Worm (Caenorhabditis elegans) whole organism, dauer: Measurements from ENCODE around the gene clx-1.

Source experiments
- unc-62 ChIP-seq: sonication (generic microtip); optimal IDR thresholded peaks from 2 replicates; lab custom pipeline; 2017; ENCODE audit warnings: missing biosample characterization, missing genetic modification reagents, missing genetic modification characterization

Gene clx-1

DNA sequence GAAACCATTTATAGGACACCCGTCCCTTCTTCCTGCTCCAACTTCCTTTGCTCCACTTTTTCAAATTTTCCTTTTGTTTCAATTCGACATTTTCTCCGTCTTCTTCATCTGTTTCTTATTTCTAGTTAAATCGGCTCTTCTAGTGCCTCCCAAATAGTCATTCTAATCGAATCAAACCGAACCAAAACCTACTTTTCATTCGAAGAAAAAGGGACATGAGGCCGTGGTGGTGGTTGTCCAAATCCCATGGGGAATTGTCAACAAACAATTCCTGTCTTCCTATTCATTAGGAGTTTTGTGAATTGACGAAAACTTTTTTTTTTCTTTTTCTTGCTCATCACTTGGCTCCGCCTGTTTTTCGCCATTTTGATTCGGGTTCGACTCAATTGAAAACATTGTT lies 2.2 kb downstream of the clx-1 start:
- no peak for TF ChIP-seq unc-62 (GFP tag; lab: Kevin White, UChicago)

DNA sequence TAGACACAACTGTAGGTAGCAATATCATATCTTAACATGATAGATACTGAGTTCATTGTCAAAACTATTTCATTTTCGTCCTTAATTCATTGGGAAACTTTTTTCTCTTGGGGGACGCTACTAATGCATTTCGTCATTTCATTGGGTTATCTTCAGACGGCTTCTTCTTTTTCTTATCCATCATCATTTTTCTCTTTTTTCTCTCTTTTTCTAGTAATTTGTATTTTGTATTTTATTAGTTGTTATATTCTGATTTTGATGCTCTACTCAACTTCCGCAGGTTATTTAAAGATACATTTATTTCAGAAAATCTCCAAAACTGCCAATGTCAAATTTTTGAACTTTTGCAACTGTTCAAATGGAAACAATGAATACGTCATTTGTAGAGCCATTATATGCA lies 9.1 kb downstream of the clx-1 start, which contains the start of gene npr-35:
Gene npr-35, plus strand, starts transcription at position 301 of the 400 bp plus-strand sequence.
- TF ChIP-seq unc-62 (GFP tag; lab: Kevin White, UChicago): no peak

DNA sequence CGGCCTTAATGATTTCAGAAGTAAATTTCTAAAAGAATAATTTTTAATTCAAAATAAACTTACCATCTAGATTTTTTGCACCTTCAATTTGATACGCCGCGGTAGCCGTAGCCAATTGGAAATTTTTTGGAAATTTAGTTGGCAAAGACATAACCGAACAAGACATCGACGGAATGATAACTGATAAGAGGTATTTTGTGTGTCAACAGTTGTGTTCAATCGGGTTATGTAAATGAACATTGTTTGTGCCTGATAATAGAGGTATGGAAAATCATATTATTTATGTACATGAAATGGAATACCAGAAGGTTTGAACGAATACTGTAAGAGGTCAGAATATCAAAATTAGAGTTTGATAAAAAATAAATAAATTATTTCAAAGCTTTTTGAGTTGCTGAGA lies 13.4 kb downstream of the clx-1 start, which contains the start of gene klo-1:
Gene klo-1, minus strand, starts transcription at position 388 of the 400 bp plus-strand sequence.
- TF ChIP-seq unc-62 (GFP tag; lab: Kevin White, UChicago): no peak

DNA sequence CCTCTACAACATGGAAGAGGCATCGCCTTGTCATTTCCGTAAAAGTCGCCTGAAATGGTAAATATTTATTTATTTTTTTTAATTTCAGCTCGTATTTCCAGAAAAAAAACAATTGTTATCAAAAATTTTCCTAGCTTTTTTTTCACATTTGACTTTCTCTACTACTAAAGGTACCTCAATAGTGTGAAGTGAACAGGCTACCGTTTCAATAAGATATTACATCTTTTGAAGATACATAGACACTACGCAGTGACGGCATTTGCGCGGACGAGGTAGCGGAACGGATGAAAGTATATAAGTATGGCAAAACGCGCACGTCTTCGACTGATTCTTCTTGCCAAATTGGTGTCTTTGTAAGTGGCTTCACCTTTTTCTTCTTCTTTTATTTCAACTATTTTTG lies 18.7 kb downstream of the clx-1 start, which contains the start of gene col-14:
Gene col-14, plus strand, starts transcription at position 301 of the 400 bp plus-strand sequence.
- TF ChIP-seq unc-62 (GFP tag; lab: Kevin White, UChicago): no peak

DNA sequence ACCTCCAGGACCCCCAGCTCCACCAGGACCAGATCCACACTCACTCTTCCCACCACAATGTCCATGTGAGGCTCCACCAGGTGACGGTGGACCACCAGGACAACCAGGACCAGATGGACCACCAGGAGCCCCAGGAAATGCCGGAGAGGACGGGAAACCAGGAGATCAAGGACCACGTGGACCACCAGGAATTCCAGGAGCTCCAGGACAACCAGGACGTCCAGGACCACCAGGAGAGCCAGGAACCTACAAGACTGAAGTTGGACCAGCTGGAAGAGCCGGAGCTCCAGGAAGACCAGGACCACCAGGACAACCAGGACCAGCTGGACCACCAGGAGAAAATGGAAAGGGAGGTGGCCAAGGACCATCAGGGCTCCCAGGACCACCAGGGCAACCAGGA lies 19.7 kb downstream of the clx-1 start:
- no peak for TF ChIP-seq unc-62 (GFP tag; lab: Kevin White, UChicago)

DNA sequence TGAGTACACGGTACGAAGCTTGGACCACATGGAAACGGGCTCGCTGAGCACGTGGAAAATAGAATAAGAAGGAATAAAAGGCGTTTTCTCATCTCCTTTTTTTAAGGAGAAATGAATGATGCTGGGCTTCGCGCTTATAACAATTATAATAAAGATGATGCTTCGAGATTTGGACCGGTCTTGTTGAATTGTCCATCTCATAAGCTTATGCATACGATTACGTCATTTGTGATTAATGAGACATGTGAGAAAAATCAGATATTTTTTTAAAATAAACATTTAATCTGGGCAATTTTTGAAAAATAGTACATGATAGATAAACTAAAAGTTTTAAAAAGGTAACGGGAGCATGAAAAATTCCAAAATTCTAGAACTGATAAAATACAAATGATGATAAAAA lies 22.8 kb downstream of the clx-1 start, which contains the start of gene C46A5.4:
Gene C46A5.4, minus strand, starts transcription at position 101 of the 400 bp plus-strand sequence.
- TF ChIP-seq unc-62 (GFP tag; lab: Kevin White, UChicago): no peak

DNA sequence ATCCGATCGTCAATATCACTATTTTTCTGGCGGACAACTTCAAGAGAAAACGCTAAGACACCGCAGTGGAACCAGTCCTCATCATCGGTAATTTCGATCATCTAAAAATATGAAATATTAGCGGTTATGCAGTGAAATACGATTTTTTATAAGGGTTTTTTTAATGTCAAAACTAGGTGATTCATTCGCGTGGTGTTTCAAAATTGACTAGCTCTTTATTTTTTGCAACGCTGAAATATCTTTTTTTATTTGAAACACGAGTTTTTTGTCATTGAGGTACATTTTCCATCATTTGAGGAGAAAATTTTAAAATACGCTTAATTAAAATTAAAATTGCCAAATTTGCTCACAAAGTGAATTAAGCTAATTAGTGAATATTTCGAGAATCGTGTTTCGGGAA lies 25.1 kb downstream of the clx-1 start, which contains the start of gene dsb-3:
Gene dsb-3, minus strand, starts transcription at position 101 of the 400 bp plus-strand sequence.
- no peak for TF ChIP-seq unc-62 (GFP tag; lab: Kevin White, UChicago)

DNA sequence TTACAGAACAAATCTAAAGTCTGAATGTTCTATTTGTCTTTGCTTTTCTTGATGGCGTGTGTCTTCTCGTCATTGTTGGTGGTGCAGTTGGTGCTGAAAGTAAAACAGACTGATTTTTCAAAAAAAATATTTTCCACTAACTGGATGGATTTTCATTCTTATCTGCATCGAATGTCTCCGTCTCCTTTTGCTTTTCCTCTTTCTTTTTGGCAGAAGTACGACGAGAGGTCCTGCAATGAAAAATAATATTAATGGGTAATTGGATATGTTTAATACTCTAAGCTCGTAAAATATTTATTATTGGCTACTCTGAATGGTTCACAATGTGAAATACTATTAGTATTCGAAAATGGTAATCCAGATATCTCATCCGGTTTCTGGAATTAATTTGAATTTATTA lies 25.7 kb downstream of the clx-1 start, which contains the start of gene del-7:
Gene del-7, plus strand, starts transcription at position 301 of the 400 bp plus-strand sequence.
- TF ChIP-seq unc-62 (GFP tag; lab: Kevin White, UChicago): no peak

DNA sequence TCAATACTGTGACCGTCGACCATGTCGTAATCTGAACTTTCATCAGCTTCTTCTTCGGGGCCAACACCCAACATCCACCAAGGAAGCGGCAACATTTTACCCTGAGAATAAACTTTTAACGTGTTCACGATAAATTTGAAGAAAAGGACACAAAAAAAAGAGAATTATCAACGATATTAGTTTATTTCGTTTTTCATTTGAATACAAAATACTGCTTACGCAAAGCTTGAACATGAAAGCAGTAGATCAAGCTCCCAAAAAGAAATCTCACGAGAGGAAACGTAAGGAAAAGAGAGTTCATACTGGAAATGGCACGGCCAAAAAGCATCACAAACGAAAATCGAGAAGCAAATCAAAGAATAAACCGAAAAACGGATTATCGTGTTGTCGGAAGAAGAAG lies 29.3 kb downstream of the clx-1 start, which contains the start of the genes C46A5.6 and C46A5.1:
Gene C46A5.6, minus strand, starts transcription at position 101 of the 400 bp plus-strand sequence.
Gene C46A5.1, plus strand, starts transcription at position 184 of the 400 bp plus-strand sequence.
- no peak for TF ChIP-seq unc-62 (GFP tag; lab: Kevin White, UChicago)

DNA sequence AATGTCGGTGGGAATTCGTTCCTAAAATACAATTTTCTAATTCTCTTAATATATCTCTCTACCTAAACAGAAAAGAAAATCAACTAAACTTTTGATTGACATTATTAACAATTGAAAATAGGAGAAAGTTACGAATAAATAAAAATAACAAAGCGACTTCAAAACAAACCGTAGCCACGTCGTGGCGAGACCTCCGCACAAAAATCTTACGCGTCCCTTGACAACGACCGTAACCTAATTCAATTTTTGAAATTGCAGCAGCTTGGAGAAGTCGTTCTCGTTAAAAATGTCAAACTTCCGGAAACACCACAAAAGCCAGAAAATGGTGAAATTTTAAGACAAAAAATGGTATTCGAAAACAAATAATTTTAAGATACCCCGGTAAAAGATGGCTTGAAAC lies 29.9 kb downstream of the clx-1 start:
- TF ChIP-seq unc-62 (GFP tag; lab: Kevin White, UChicago): no peak

DNA sequence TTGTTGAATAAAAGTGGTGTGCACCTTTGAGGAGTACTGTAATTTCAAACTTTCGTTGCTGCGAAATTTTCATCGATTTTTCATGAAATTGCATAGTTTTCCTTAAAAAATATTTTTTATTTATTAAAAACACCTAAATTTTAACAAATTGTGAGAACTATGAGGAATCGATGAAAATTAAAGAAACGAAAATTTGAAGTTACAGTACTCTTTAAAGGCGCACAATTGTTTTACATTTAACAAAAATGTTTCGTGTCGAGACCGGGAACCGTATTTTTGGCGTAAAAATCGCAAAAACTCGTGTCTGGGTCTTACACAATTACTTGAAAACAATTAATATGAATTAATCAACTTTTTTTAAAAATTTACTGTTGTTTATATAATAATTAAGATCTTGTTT lies 35.7 kb downstream of the clx-1 start, which contains the start of gene rdl-1:
Gene rdl-1, minus strand, starts transcription at position 101 of the 400 bp plus-strand sequence.
- TF ChIP-seq unc-62 (GFP tag; lab: Kevin White, UChicago): no peak

DNA sequence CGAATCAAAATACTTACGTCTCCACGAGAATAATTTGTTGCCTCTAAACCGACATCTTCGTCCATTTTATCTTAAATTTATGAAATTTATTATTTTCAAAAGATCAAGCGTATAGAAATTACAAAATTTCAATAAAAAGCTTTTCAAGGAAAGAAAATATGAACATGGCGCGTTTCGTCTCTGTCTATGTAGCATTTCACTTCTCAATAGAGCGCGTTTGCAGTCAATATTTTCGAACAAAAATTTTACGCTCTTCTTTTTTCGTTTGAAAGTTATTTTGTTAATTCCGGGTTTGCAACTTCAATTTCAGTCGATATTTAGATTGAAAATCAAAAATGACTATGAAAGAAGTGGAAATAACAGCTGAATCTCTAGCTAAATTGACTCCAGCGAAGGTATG lies 39.8 kb downstream of the clx-1 start, which contains the start of the genes hcf-1 and swd-2.2:
Gene hcf-1, minus strand, starts transcription at position 70 of the 400 bp plus-strand sequence.
Gene swd-2.2, plus strand, starts transcription at position 206 of the 400 bp plus-strand sequence.
- TF ChIP-seq unc-62 (GFP tag; lab: Kevin White, UChicago): no peak

DNA sequence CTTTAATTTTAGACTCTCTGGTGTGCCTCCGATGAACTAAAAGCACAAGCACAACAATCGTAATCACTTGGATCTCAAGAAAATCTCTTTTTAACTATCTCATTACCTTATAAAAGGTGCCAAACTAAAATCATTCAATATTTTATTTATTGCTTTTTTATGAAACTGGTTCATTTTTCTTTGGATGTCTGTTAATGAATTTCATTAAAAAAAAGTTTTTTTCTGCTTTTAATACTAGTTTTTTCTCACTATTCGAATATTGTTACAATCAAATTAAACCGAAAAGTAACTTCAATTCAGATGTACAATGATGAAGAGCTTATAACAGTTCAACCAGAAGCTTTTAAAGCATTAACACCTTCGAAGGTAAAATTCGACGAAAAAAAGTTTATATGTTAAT lies 41.3 kb downstream of the clx-1 start, which contains the start of gene swd-2.1:
Gene swd-2.1, plus strand, starts transcription at position 301 of the 400 bp plus-strand sequence.
- TF ChIP-seq unc-62 (GFP tag; lab: Kevin White, UChicago): no peak

DNA sequence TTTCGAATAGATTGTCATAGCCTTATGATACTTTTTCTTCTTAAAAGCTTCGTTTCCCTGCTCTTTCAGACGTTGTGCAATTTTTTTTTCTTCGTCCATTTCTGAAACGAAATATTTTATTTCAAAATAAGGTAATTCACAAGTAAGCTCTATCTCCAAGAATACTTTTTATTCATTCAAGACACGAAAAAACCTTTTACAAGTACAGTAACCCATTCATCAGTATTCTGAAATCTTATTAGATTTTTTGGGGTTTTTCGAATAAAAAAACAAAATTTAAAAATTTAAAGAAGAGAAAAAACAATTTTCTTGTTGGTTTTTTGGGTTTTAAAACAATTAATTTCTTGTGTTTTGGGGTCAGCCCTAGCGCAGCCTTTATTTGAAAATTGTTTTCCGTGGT lies 44.4 kb downstream of the clx-1 start, which contains the start of gene rpap-3:
Gene rpap-3, minus strand, starts transcription at position 101 of the 400 bp plus-strand sequence.
- no peak for TF ChIP-seq unc-62 (GFP tag; lab: Kevin White, UChicago)

DNA sequence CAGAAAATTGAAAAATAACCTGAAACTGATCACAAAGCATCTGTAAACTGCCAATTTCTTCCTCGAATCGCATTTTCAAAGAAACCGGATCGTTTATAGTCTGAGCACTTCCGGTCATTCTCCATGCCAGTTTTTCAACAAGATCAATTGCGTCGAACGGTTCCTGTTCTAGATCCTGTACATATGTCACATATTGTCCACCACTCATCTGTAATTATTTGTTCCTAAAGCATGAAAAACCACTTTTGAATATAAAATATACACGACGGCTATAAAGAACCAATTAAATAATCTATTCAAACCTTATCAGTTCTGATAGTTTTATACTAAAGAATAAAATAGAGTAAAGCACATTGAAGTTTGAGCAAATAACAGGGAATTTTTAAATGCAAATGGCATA lies 47.8 kb downstream of the clx-1 start, which contains the start of gene sec-10:
Gene sec-10, minus strand, starts transcription at position 208 of the 400 bp plus-strand sequence.
- no peak for TF ChIP-seq unc-62 (GFP tag; lab: Kevin White, UChicago)

DNA sequence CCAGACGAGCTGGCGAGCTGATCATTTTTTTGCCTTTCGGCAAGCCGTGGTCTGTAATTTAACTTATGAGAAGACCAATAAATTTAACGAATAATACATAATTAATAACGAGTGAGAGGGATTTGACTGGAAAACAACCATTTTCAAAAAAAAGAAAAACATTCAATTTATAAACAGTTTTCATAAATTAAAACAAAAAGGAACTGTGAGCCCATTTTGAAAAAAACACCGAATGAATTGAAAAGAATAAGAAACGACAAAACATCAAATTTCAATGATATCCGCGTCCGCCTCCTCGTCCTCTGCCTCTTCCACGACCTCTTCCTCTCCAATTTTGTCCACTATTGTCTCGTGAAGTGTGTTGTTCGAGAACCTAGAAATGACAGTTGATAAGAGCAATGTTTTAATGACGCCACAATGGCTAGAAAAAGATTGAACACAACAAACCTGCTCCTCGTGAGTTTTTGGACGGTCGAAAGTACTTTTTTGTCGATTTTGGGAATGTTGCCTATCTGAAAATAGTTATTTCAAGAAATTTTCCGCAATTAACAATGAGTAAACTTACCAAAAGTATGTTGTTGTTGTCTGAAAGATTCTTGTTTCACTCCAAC lies 49.5 kb downstream of the clx-1 start, which contains the start of gene tag-321:
Gene tag-321, minus strand, starts transcription at position 51 of the 611 bp plus-strand sequence.
- no peak for TF ChIP-seq unc-62 (GFP tag; lab: Kevin White, UChicago)
